Fruit fly (Drosophila melanogaster) whole organism, embryonic: ENCODE data around the gene Obp99d.

Experiments
- B-H1 ChIP-seq: fragments of 200-800 bp; sonication (Bioruptor generic); IDR thresholded peaks from 3 replicates; pipeline ENCODE4 v1.3.6; 2022; ENCODE audit warnings: missing biosample characterization, missing genetic modification characterization
- Bdp1 ChIP-seq: fragments of 200-800 bp; sonication (Bioruptor generic); optimal IDR thresholded peaks from 3 replicates; lab custom pipeline; 2016; ENCODE audit warnings: missing biosample characterization, missing genetic modification characterization
- Blimp-1 ChIP-seq: fragments of 200-800 bp; sonication (Bioruptor generic); optimal IDR thresholded peaks from 3 replicates; lab custom pipeline; 2018; ENCODE audit warnings: missing biosample characterization, missing genetic modification characterization, mild to moderate bottlenecking, moderate library complexity, missing genetic modification reagents
- CG10274 ChIP-seq: fragments of 200-800 bp; sonication (Bioruptor generic); optimal IDR thresholded peaks from 3 replicates; lab custom pipeline; 2017; ENCODE audit warnings: missing biosample characterization, mild to moderate bottlenecking, missing genetic modification characterization
- CG11504 ChIP-seq: fragments of 200-800 bp; sonication (Bioruptor generic); optimal IDR thresholded peaks from 3 replicates; lab custom pipeline; 2019; ENCODE audit warnings: missing biosample characterization, mild to moderate bottlenecking, missing genetic modification characterization, moderate library complexity
- CG12769 ChIP-seq: fragments of 200-800 bp; sonication (Bioruptor generic); optimal IDR thresholded peaks from 2 replicates; lab custom pipeline; 2019; ENCODE audit warnings: missing biosample characterization, mild to moderate bottlenecking, missing genetic modification characterization, moderate library complexity
- CG15514 ChIP-seq: fragments of 200-800 bp; sonication (Bioruptor generic); optimal IDR thresholded peaks from 3 replicates; lab custom pipeline; 2017; ENCODE audit warnings: missing biosample characterization, missing genetic modification characterization, mild to moderate bottlenecking, moderate library complexity, missing genetic modification reagents
- CG16779 ChIP-seq: fragments of 200-800 bp; sonication (Bioruptor generic); IDR thresholded peaks from 2 replicates; pipeline ENCODE4 v1.3.6; 2022; ENCODE audit warnings: missing biosample characterization, missing genetic modification characterization
- CG16813 ChIP-seq: fragments of 200-800 bp; sonication (Bioruptor generic); IDR thresholded peaks from 3 replicates; pipeline ENCODE4 v1.3.6; 2022; ENCODE audit warnings: missing biosample characterization, missing genetic modification characterization; ENCODE audit not compliant: partially characterized antibody
- CG17568 ChIP-seq: fragments of 200-800 bp; sonication (Bioruptor generic); optimal IDR thresholded peaks from 2 replicates; lab custom pipeline; 2018; ENCODE audit warnings: missing biosample characterization, mild to moderate bottlenecking, missing genetic modification characterization, moderate library complexity
- CG18011 ChIP-seq: fragments of 200-800 bp; sonication (Bioruptor generic); optimal IDR thresholded peaks from 2 replicates; lab custom pipeline; 2017; ENCODE audit warnings: missing biosample characterization, missing genetic modification characterization, mild to moderate bottlenecking, moderate library complexity, missing genotype
- CG2129 ChIP-seq: fragments of 200-800 bp; sonication (Bioruptor generic); IDR thresholded peaks from 2 replicates; pipeline ENCODE4 v1.3.6; 2022; ENCODE audit warnings: missing biosample characterization, missing genetic modification characterization; ENCODE audit not compliant: partially characterized antibody
- CG2202 ChIP-seq: fragments of 200-800 bp; sonication (Bioruptor generic); optimal IDR thresholded peaks from 2 replicates; lab custom pipeline; 2018; ENCODE audit warnings: missing biosample characterization, mild to moderate bottlenecking, missing genetic modification characterization
- CG30020 ChIP-seq: fragments of 200-800 bp; optimal IDR thresholded peaks from 2 replicates; lab custom pipeline; 2019; ENCODE audit warnings: missing biosample characterization, mild to moderate bottlenecking, missing genetic modification characterization, moderate library complexity
- CG7928 ChIP-seq: fragments of 200-800 bp; sonication (Bioruptor generic); optimal IDR thresholded peaks from 2 replicates; lab custom pipeline; 2017; ENCODE audit warnings: missing biosample characterization, mild to moderate bottlenecking, missing genetic modification characterization
- CG8281 ChIP-seq: fragments of 200-800 bp; sonication (Bioruptor generic); optimal IDR thresholded peaks from 2 replicates; lab custom pipeline; 2018; ENCODE audit warnings: missing biosample characterization, mild to moderate bottlenecking, missing genetic modification characterization, moderate library complexity
- CHES-1-like ChIP-seq: fragments of 200-800 bp; sonication (Bioruptor generic); optimal IDR thresholded peaks from 2 replicates; lab custom pipeline; 2016; ENCODE audit warnings: missing biosample characterization, missing genetic modification characterization
- Chrac-16 ChIP-seq: fragments of 200-800 bp; sonication (Bioruptor generic); optimal IDR thresholded peaks from 3 replicates; lab custom pipeline; 2016; ENCODE audit warnings: missing biosample characterization, missing genetic modification characterization
- D ChIP-seq, 2 experiments: fragments of 200-800 bp in 1 of 2; fragments of >200 bp in 1 of 2; sonication (Bioruptor generic) in 1 of 2; optimal IDR thresholded peaks; 2 replicates in 1 of 2; 3 replicates in 1 of 2; lab custom pipeline; 2017; ENCODE audit warnings: mild to moderate bottlenecking in 1 of 2, missing biosample characterization in 1 of 2, missing genetic modification characterization in 1 of 2, missing genetic modification reagents in 1 of 2
- D19A ChIP-seq: fragments of 200-800 bp; optimal IDR thresholded peaks from 3 replicates; lab custom pipeline; 2019; ENCODE audit warnings: missing biosample characterization, mild to moderate bottlenecking, missing genetic modification characterization, moderate library complexity
- E2f1 ChIP-seq: fragments of 200-800 bp; sonication (Bioruptor generic); IDR thresholded peaks from 2 replicates; pipeline ENCODE4 v1.3.6; 2022; ENCODE audit warnings: missing biosample characterization, missing genetic modification characterization
- Elba2 ChIP-seq: fragments of 200-800 bp; sonication (Bioruptor generic); optimal IDR thresholded peaks from 3 replicates; lab custom pipeline; 2016; ENCODE audit warnings: missing biosample characterization, missing genetic modification characterization
- Gug ChIP-seq: fragments of 200-800 bp; sonication (Bioruptor generic); IDR thresholded peaks from 4 replicates; pipeline ENCODE4 v1.3.6; 2022; ENCODE audit warnings: missing biosample characterization, missing genetic modification characterization
- Hmr ChIP-seq: fragments of 200-800 bp; sonication (Bioruptor generic); optimal IDR thresholded peaks from 3 replicates; lab custom pipeline; 2017; ENCODE audit warnings: mild to moderate bottlenecking, missing biosample characterization, missing genetic modification reagents, missing genetic modification characterization
- Med ChIP-seq: fragments of 200-800 bp; sonication (Bioruptor generic); peaks from one replicate; lab custom pipeline; 2016; ENCODE audit warnings: missing biosample characterization, missing genetic modification characterization, mild to moderate bottlenecking, inconsistent platforms, moderate library complexity
- Neu2 ChIP-seq: fragments of 200-800 bp; sonication (Bioruptor generic); optimal IDR thresholded peaks from 3 replicates; lab custom pipeline; 2016; ENCODE audit warnings: missing biosample characterization, missing genetic modification characterization, borderline replicate concordance
- NfI ChIP-seq: fragments of 200-800 bp; sonication (Bioruptor generic); optimal IDR thresholded peaks from 3 replicates; lab custom pipeline; 2018; ENCODE audit warnings: missing biosample characterization, mild to moderate bottlenecking, missing genetic modification characterization, moderate library complexity
- Taf1 ChIP-seq: fragments of 200-800 bp; sonication (Bioruptor generic); IDR thresholded peaks from 2 replicates; pipeline ENCODE4 v1.3.6; 2022; ENCODE audit warnings: missing biosample characterization, missing genetic modification characterization
- aop ChIP-seq: fragments of 200-800 bp; sonication (Bioruptor generic); IDR thresholded peaks from 2 replicates; pipeline ENCODE4 v1.3.6; 2022; ENCODE audit warnings: missing biosample characterization, missing genetic modification characterization
- bbx ChIP-seq: fragments of 200-800 bp; sonication (Bioruptor generic); IDR thresholded peaks from 2 replicates; pipeline ENCODE4 v1.3.6; 2022; ENCODE audit warnings: missing biosample characterization, missing genetic modification characterization; ENCODE audit not compliant: partially characterized antibody
- bcd ChIP-seq: fragments of 200-800 bp; sonication (Bioruptor generic); optimal IDR thresholded peaks from 2 replicates; lab custom pipeline; 2017; ENCODE audit warnings: missing biosample characterization, mild to moderate bottlenecking, missing genetic modification characterization
- btn ChIP-seq: fragments of 200-800 bp; sonication (Bioruptor generic); optimal IDR thresholded peaks from 2 replicates; lab custom pipeline; 2016; ENCODE audit warnings: missing biosample characterization, missing genetic modification characterization
- corto ChIP-seq: fragments of 200-800 bp; sonication (Bioruptor generic); optimal IDR thresholded peaks from 2 replicates; lab custom pipeline; 2016; ENCODE audit warnings: missing biosample characterization, mild to moderate bottlenecking, missing genetic modification characterization, moderate library complexity
- dmrt99B ChIP-seq: fragments of 200-800 bp; sonication (Bioruptor generic); optimal IDR thresholded peaks from 2 replicates; lab custom pipeline; 2018; ENCODE audit warnings: missing biosample characterization, mild to moderate bottlenecking, missing genetic modification characterization, moderate library complexity
- gem ChIP-seq: fragments of 200-800 bp; sonication (Bioruptor generic); optimal IDR thresholded peaks from 2 replicates; lab custom pipeline; 2019; ENCODE audit warnings: missing biosample characterization, mild to moderate bottlenecking, missing genetic modification characterization, moderate library complexity
- gro ChIP-seq: fragments of 200-800 bp; sonication (Bioruptor generic); optimal IDR thresholded peaks from 2 replicates; lab custom pipeline; 2016; ENCODE audit warnings: missing biosample characterization, missing genetic modification characterization
- ham ChIP-seq: fragments of 200-800 bp; sonication (Bioruptor generic); IDR thresholded peaks from 2 replicates; pipeline ENCODE4 v1.3.6; 2022; ENCODE audit warnings: missing biosample characterization, missing genetic modification characterization
- jigr1 ChIP-seq: fragments of 200-800 bp; sonication (Bioruptor generic); IDR thresholded peaks from 3 replicates; pipeline ENCODE4 v1.3.6; 2022; ENCODE audit warnings: missing biosample characterization, missing genetic modification characterization
- jing ChIP-seq: fragments of 200-800 bp; sonication (Bioruptor generic); optimal IDR thresholded peaks from 2 replicates; lab custom pipeline; 2018; ENCODE audit warnings: missing biosample characterization, mild to moderate bottlenecking, missing genetic modification characterization
- nmo ChIP-seq: fragments of 200-800 bp; sonication (Bioruptor generic); optimal IDR thresholded peaks from 2 replicates; lab custom pipeline; 2018; ENCODE audit warnings: missing biosample characterization, mild to moderate bottlenecking, missing genetic modification characterization, moderate library complexity
- onecut ChIP-seq: fragments of 200-800 bp; sonication (Bioruptor generic); IDR thresholded peaks from 2 replicates; pipeline ENCODE4 v1.3.6; 2022; ENCODE audit warnings: missing biosample characterization, missing genetic modification characterization
- pho ChIP-seq: fragments of 200-800 bp; sonication (Bioruptor generic); optimal IDR thresholded peaks from 2 replicates; lab custom pipeline; 2016; ENCODE audit warnings: missing biosample characterization, missing genetic modification characterization
- pzg ChIP-seq: fragments of 200-800 bp; sonication (Bioruptor generic); optimal IDR thresholded peaks from 3 replicates; lab custom pipeline; 2018; ENCODE audit warnings: missing biosample characterization, mild to moderate bottlenecking, missing genetic modification characterization, moderate library complexity
- row ChIP-seq: fragments of 200-800 bp; sonication (Bioruptor generic); IDR thresholded peaks from 3 replicates; pipeline ENCODE4 v1.3.6; 2022; ENCODE audit warnings: missing biosample characterization, missing genetic modification characterization
- slou ChIP-seq: fragments of 200-800 bp; sonication (Bioruptor generic); optimal IDR thresholded peaks from 3 replicates; lab custom pipeline; 2016; ENCODE audit warnings: missing biosample characterization, missing genetic modification characterization
- slp2 ChIP-seq: fragments of 200-800 bp; sonication (Bioruptor generic); optimal IDR thresholded peaks from 2 replicates; lab custom pipeline; 2016; ENCODE audit warnings: missing biosample characterization, missing genetic modification characterization
- sug ChIP-seq: fragments of 200-800 bp; optimal IDR thresholded peaks from 2 replicates; lab custom pipeline; 2019; ENCODE audit warnings: missing biosample characterization, mild to moderate bottlenecking, missing genetic modification characterization, moderate library complexity
- toy ChIP-seq: fragments of 200-800 bp; sonication (Bioruptor generic); IDR thresholded peaks from 2 replicates; pipeline ENCODE4 v1.3.6; 2022; ENCODE audit warnings: missing biosample characterization, missing genetic modification characterization

Obp99d gene

DNA sequence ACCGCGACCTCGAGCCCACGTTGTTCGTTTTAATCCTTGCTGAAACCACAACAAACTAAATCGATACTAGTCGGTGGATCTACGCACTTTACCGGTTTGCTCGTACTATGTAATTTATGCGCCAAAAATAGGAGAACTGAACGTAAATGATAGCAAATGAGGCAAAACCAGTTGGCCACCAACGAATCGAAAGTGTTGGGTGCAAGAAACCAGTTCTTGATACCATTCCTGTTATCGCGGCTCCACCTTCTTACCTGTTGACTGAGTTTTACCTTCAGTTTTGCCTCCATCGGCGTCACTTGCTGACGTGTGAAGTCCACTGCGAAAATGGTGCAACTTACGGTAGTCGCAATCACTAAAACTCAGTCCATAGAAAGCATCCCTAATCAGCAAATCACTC lies 25.8 kb downstream of the Obp99d start:
- TF ChIP-seq CG12769 (tag; lab: Kevin White, UChicago) (peak; percentile 47), Med (GFP tag; lab: Kevin White, UChicago) (peak; percentile 41), CG2129 (no peak), onecut (GFP tag; lab: Robert Waterston, UW) (peak; percentile 40; the same call in 1 of the 2 replicates), dmrt99B (tag; lab: Kevin White, UChicago) (no peak), Blimp-1 (GFP tag; lab: Kevin White, UChicago) (peak; percentile 77)
- TF ChIP-seq, all 482 proteins: peak for 4

- TF ChIP-seq corto (GFP tag; lab: Kevin White, UChicago): no peak
- peak; percentile 82 for TF ChIP-seq NfI (GFP tag; lab: Kevin White, UChicago)
- TF ChIP-seq CG16779: peak; percentile 36; the same call in 1 of the 2 replicates
- peak; percentile 44 for TF ChIP-seq Bdp1 (GFP tag; lab: Kevin White, UChicago)
- TF ChIP-seq CG8281: no peak
- TF ChIP-seq D19A (tag; lab: Kevin White, UChicago): no peak
- TF ChIP-seq pzg (GFP tag; lab: Kevin White, UChicago): peak; percentile 73
- peak; percentile 77; the same call in 1 of the 2 replicates for TF ChIP-seq ham
- TF ChIP-seq CG7928 (GFP tag; lab: Kevin White, UChicago): peak; percentile 25
- peak; percentile 14; the same call in 1 of the 2 replicates for TF ChIP-seq aop (GFP tag; lab: Robert Waterston, UW)
- TF ChIP-seq CG18011 (GFP tag; lab: Kevin White, UChicago): peak; percentile 21
- peak; percentile 82 for TF ChIP-seq Hmr (GFP tag; lab: Kevin White, UChicago)
- peak; percentile 88 for TF ChIP-seq nmo (GFP tag; lab: Kevin White, UChicago)
- TF ChIP-seq Chrac-16 (GFP tag; lab: Kevin White, UChicago): peak; percentile 80
- TF ChIP-seq bcd (GFP tag; lab: Kevin White, UChicago): peak; percentile 87
- TF ChIP-seq Gug: peak; percentile 91
- TF ChIP-seq jing (GFP tag; lab: Kevin White, UChicago): no peak
- peak; percentile 72 for TF ChIP-seq CHES-1-like (GFP tag; lab: Kevin White, UChicago)
- TF ChIP-seq D (optimal IDR thresholded peaks at IDR 0.05; lab: Kevin White, UChicago): no peak
- no peak for TF ChIP-seq D (GFP tag; optimal IDR thresholded peaks at IDR 0.05; lab: Kevin White, UChicago)
- peak; percentile 86 for TF ChIP-seq Taf1 (GFP tag; lab: Robert Waterston, UW)
- peak; percentile 89 for TF ChIP-seq gem (tag; lab: Kevin White, UChicago)
- peak; percentile 89 for TF ChIP-seq sug (tag; lab: Kevin White, UChicago)
- TF ChIP-seq btn: no peak
- no peak for TF ChIP-seq CG17568
- peak; percentile 57 for TF ChIP-seq gro (GFP tag; lab: Kevin White, UChicago)
- peak; percentile 84 for TF ChIP-seq CG15514 (GFP tag; lab: Kevin White, UChicago)
- TF ChIP-seq Neu2 (GFP tag; lab: Kevin White, UChicago): no peak
- 0 out of 3 replicates have a peak, but pooled peaks have one; percentile 26 for TF ChIP-seq CG16813 (GFP tag; lab: Robert Waterston, UW)
- TF ChIP-seq pho (GFP tag; lab: Kevin White, UChicago): peak; percentile 82
- TF ChIP-seq slou: peak; percentile 57
- peak; percentile 45 for TF ChIP-seq CG30020
- no peak for TF ChIP-seq bbx
- peak; percentile 85 for TF ChIP-seq toy (GFP tag; lab: Robert Waterston, UW)
- peak; percentile 92 for TF ChIP-seq jigr1
- peak; percentile 23 for TF ChIP-seq CG10274
- peak; percentile 47 for TF ChIP-seq slp2
- TF ChIP-seq CG2202 (tag; lab: Kevin White, UChicago): peak; percentile 11
- TF ChIP-seq E2f1 (GFP tag; lab: Robert Waterston, UW): peak; percentile 90
- no peak for TF ChIP-seq CG11504 (tag; lab: Kevin White, UChicago)
- peak; percentile 80; the same call in 2 of the 3 replicates for TF ChIP-seq B-H1 (GFP tag; lab: Robert Waterston, UW)
- peak; percentile 98 for TF ChIP-seq row (GFP tag; lab: Robert Waterston, UW)
- TF ChIP-seq Elba2 (GFP tag; lab: Kevin White, UChicago): peak; percentile 92
Measured at dm6 chr3R:29745056-29745455, 30.8 kb downstream of the Obp99d start, which contains the start of the genes Wdr24 and IntS11. Wdr24 (minus strand) TSS chr3R:29745092. IntS11 (plus strand) TSS chr3R:29745337.
